Worm (Caenorhabditis elegans) whole organism, young adult: ENCODE results near the gene R144.13.
A peak's percentile ranks its signal among the peaks of the same experiment; 100 is the strongest.

Experiments used
- B0261.1 ChIP-seq: sonication (generic microtip); optimal IDR thresholded peaks from 2 replicates; lab custom pipeline; 2016; ENCODE audit warnings: mild to moderate bottlenecking, missing genetic modification characterization, moderate library complexity, missing compliant biosample characterization
- C17E4.6 ChIP-seq: fragments of 200-800 bp; sonication (Bioruptor generic); IDR thresholded peaks from 2 replicates; pipeline ENCODE4 v1.3.6; 2022; ENCODE audit warnings: missing genetic modification reagents, missing genetic modification characterization, missing compliant biosample characterization
- D2030.7 ChIP-seq: fragments of 200-800 bp; sonication (Bioruptor generic); IDR thresholded peaks from 2 replicates; pipeline ENCODE4 v1.3.6; 2022; ENCODE audit warnings: missing genetic modification reagents, missing genetic modification characterization, missing compliant biosample characterization
- F39B2.1 ChIP-seq: fragments of 200-800 bp; sonication (Bioruptor generic); IDR thresholded peaks from 2 replicates; pipeline ENCODE4 v1.3.6; 2022; ENCODE audit warnings: missing genetic modification reagents, missing genetic modification characterization, missing compliant biosample characterization
- F49E8.2 ChIP-seq: sonication (generic microtip); optimal IDR thresholded peaks from 3 replicates; lab custom pipeline; 2017; ENCODE audit warnings: missing genetic modification characterization, mild to moderate bottlenecking, missing compliant biosample characterization, antibody characterized with exemption, moderate library complexity; ENCODE audit not compliant: insufficient read depth
- F57A8.1 ChIP-seq: fragments of 200-800 bp; sonication (Bioruptor generic); optimal IDR thresholded peaks from 2 replicates; lab custom pipeline; 2018; ENCODE audit warnings: mild to moderate bottlenecking, missing genetic modification characterization, moderate library complexity, missing compliant biosample characterization
- F57C9.4 ChIP-seq: sonication (generic microtip); optimal IDR thresholded peaks from 2 replicates; lab custom pipeline; 2017; ENCODE audit warnings: mild to moderate bottlenecking, missing genetic modification characterization, missing compliant biosample characterization
- K12H6.12 ChIP-seq: fragments of 200-800 bp; sonication (Bioruptor generic); optimal IDR thresholded peaks from 2 replicates; lab custom pipeline; 2018; ENCODE audit warnings: mild to moderate bottlenecking, missing genetic modification characterization, missing compliant biosample characterization
- T07F8.4 ChIP-seq: sonication (generic microtip); optimal IDR thresholded peaks from 2 replicates; lab custom pipeline; 2016; ENCODE audit warnings: mild to moderate bottlenecking, missing genetic modification characterization, moderate library complexity, missing compliant biosample characterization
- Y79H2A.3 ChIP-seq: fragments of 200-800 bp; sonication (Bioruptor generic); conservative IDR thresholded peaks from 2 replicates; pipeline ENCODE4 v1.3.6; 2022; ENCODE audit warnings: missing genetic modification reagents, missing genetic modification characterization, missing compliant biosample characterization
- Y95B8A.8 ChIP-seq: fragments of 200-800 bp; sonication (Bioruptor generic); IDR thresholded peaks from 2 replicates; pipeline ENCODE4 v1.3.6; 2022; ENCODE audit warnings: missing genetic modification reagents, missing genetic modification characterization, missing compliant biosample characterization
- ZK185.1 ChIP-seq: sonication (generic microtip); optimal IDR thresholded peaks from 2 replicates; lab custom pipeline; 2016; ENCODE audit warnings: mild to moderate bottlenecking, missing genetic modification characterization, missing compliant biosample characterization; ENCODE audit not compliant: poor library complexity, severe bottlenecking
- aptf-2 ChIP-seq: fragments of 200-800 bp; sonication (Bioruptor generic); conservative IDR thresholded peaks from 2 replicates; pipeline ENCODE4 v1.3.6; 2022; ENCODE audit warnings: missing genetic modification reagents, missing genetic modification characterization, missing compliant biosample characterization
- attf-5 ChIP-seq: fragments of 200-800 bp; sonication (Bioruptor generic); optimal IDR thresholded peaks from 2 replicates; lab custom pipeline; 2018; ENCODE audit warnings: mild to moderate bottlenecking, missing genetic modification characterization, missing compliant biosample characterization
- bed-1 ChIP-seq: fragments of 200-800 bp; sonication (Bioruptor generic); IDR thresholded peaks from 2 replicates; pipeline ENCODE4 v1.3.6; 2022; ENCODE audit warnings: missing genetic modification reagents, missing genetic modification characterization, missing compliant biosample characterization
- bed-2 ChIP-seq: fragments of 200-800 bp; sonication (Bioruptor generic); IDR thresholded peaks from 2 replicates; pipeline ENCODE4 v1.3.6; 2022; ENCODE audit warnings: missing genetic modification reagents, missing genetic modification characterization, missing compliant biosample characterization
- ceh-91 ChIP-seq: fragments of 200-800 bp; sonication (Bioruptor generic); IDR thresholded peaks from 2 replicates; pipeline ENCODE4 v1.3.6; 2022; ENCODE audit warnings: missing genetic modification reagents, missing genetic modification characterization, missing compliant biosample characterization
- chd-7 ChIP-seq: sonication (generic microtip); optimal IDR thresholded peaks from 2 replicates; lab custom pipeline; 2016; ENCODE audit warnings: mild to moderate bottlenecking, missing genetic modification characterization, moderate library complexity, missing compliant biosample characterization
- dox-1 ChIP-seq: fragments of 200-800 bp; sonication (Bioruptor generic); IDR thresholded peaks from 2 replicates; pipeline ENCODE4 v1.3.6; 2022; ENCODE audit warnings: missing genetic modification reagents, missing genetic modification characterization, missing compliant biosample characterization
- egl-44 ChIP-seq: fragments of 200-800 bp; sonication (Bioruptor generic); IDR thresholded peaks from 2 replicates; pipeline ENCODE4 v1.3.6; 2022; ENCODE audit warnings: missing genetic modification reagents, missing genetic modification characterization, missing compliant biosample characterization
- egrh-3 ChIP-seq: fragments of 200-800 bp; sonication (Bioruptor generic); IDR thresholded peaks from 2 replicates; pipeline ENCODE4 v1.3.6; 2022; ENCODE audit warnings: missing genetic modification reagents, missing genetic modification characterization, missing compliant biosample characterization
- ekl-4 ChIP-seq: fragments of 200-800 bp; sonication (Bioruptor generic); IDR thresholded peaks from 2 replicates; pipeline ENCODE4 v1.3.6; 2022; ENCODE audit warnings: missing genetic modification reagents, missing genetic modification characterization, missing compliant biosample characterization
- fkh-3 ChIP-seq: sonication (generic microtip); optimal IDR thresholded peaks from 2 replicates; lab custom pipeline; 2016; ENCODE audit warnings: mild to moderate bottlenecking, missing genetic modification characterization, missing compliant biosample characterization
- gei-17 ChIP-seq: fragments of 200-800 bp; sonication (Bioruptor generic); optimal IDR thresholded peaks from 2 replicates; lab custom pipeline; 2018; ENCODE audit warnings: mild to moderate bottlenecking, missing genetic modification characterization, missing compliant biosample characterization
- hlh-26 ChIP-seq: fragments of 200-800 bp; sonication (Bioruptor generic); conservative IDR thresholded peaks from 2 replicates; pipeline ENCODE4 v1.3.6; 2022; ENCODE audit warnings: missing genetic modification reagents, missing genetic modification characterization, missing compliant biosample characterization
- hmg-20 ChIP-seq: fragments of 200-800 bp; sonication (Bioruptor generic); IDR thresholded peaks from 2 replicates; pipeline ENCODE4 v1.3.6; 2022; ENCODE audit warnings: missing genetic modification reagents, missing genetic modification characterization, missing compliant biosample characterization
- hrde-1 ChIP-seq: sonication (generic microtip); optimal IDR thresholded peaks from 2 replicates; lab custom pipeline; 2016; ENCODE audit warnings: missing genetic modification characterization, mild to moderate bottlenecking, missing compliant biosample characterization, moderate library complexity, missing genotype, missing genetic modification reagents, borderline replicate concordance
- let-526 ChIP-seq: fragments of 200-800 bp; sonication (Bioruptor generic); IDR thresholded peaks from 2 replicates; pipeline ENCODE4 v1.3.6; 2022; ENCODE audit warnings: missing genetic modification reagents, missing genetic modification characterization, missing compliant biosample characterization
- lin-54 ChIP-seq: fragments of 200-800 bp; sonication (Bioruptor generic); optimal IDR thresholded peaks from 2 replicates; lab custom pipeline; 2018; ENCODE audit warnings: mild to moderate bottlenecking, missing genetic modification characterization, missing compliant biosample characterization
- lir-1 ChIP-seq: fragments of 200-800 bp; sonication (Bioruptor generic); conservative IDR thresholded peaks from 2 replicates; pipeline ENCODE4 v1.3.6; 2022; ENCODE audit warnings: missing genetic modification reagents, missing genetic modification characterization, missing compliant biosample characterization
- lsl-1 ChIP-seq: fragments of 200-800 bp; sonication (Bioruptor generic); optimal IDR thresholded peaks from 2 replicates; lab custom pipeline; 2018; ENCODE audit warnings: mild to moderate bottlenecking, missing genetic modification characterization, moderate library complexity, missing compliant biosample characterization
- mcd-1 ChIP-seq: fragments of 200-800 bp; sonication (Bioruptor generic); IDR thresholded peaks from 2 replicates; pipeline ENCODE4 v1.3.6; 2022; ENCODE audit warnings: missing genetic modification reagents, missing genetic modification characterization, missing compliant biosample characterization
- mel-28 ChIP-seq: sonication (generic microtip); optimal IDR thresholded peaks from 2 replicates; lab custom pipeline; 2016; ENCODE audit warnings: borderline replicate concordance, mild to moderate bottlenecking, missing genetic modification characterization, missing compliant biosample characterization
- mes-4 ChIP-seq: sonication (generic microtip); optimal IDR thresholded peaks from 2 replicates; lab custom pipeline; 2016; ENCODE audit warnings: missing genotype, missing genetic modification characterization, missing compliant biosample characterization
- nfyb-1 ChIP-seq: fragments of 200-800 bp; sonication (Bioruptor generic); IDR thresholded peaks from 2 replicates; pipeline ENCODE4 v1.3.6; 2022; ENCODE audit warnings: missing genetic modification reagents, missing genetic modification characterization, missing compliant biosample characterization
- nhr-80 ChIP-seq: sonication (generic microtip); optimal IDR thresholded peaks from 2 replicates; lab custom pipeline; 2016; ENCODE audit warnings: missing genetic modification characterization, missing compliant biosample characterization
- pbrm-1 ChIP-seq: fragments of 200-800 bp; sonication (Bioruptor generic); IDR thresholded peaks from 2 replicates; pipeline ENCODE4 v1.3.6; 2022; ENCODE audit warnings: missing genetic modification reagents, missing genetic modification characterization, missing compliant biosample characterization
- pha-4 ChIP-seq: fragments of 150-350 bp; sonication (generic microtip); optimal IDR thresholded peaks from 2 replicates; lab custom pipeline; 2014; ENCODE audit warnings: missing biosample characterization, missing genetic modification reagents, missing genetic modification characterization
- repo-1 ChIP-seq: sonication (generic microtip); optimal IDR thresholded peaks from 2 replicates; lab custom pipeline; 2017; ENCODE audit warnings: mild to moderate bottlenecking, missing genetic modification characterization, missing compliant biosample characterization
- sdz-38 ChIP-seq: sonication (generic microtip); optimal IDR thresholded peaks from 2 replicates; lab custom pipeline; 2016; ENCODE audit warnings: missing genotype, missing genetic modification characterization, missing compliant biosample characterization
- snpc-1.1 ChIP-seq: sonication (generic microtip); optimal IDR thresholded peaks from 2 replicates; lab custom pipeline; 2017; ENCODE audit warnings: missing genetic modification characterization, mild to moderate bottlenecking, missing compliant biosample characterization, antibody characterized with exemption, moderate library complexity, missing genotype, missing genetic modification reagents; ENCODE audit not compliant: insufficient read depth
- snpc-1.3 ChIP-seq: sonication (generic microtip); optimal IDR thresholded peaks from 2 replicates; lab custom pipeline; 2017; ENCODE audit warnings: missing genetic modification characterization, mild to moderate bottlenecking, missing compliant biosample characterization, antibody characterized with exemption, moderate library complexity, missing genotype, missing genetic modification reagents; ENCODE audit not compliant: insufficient read depth
- zfh-2 ChIP-seq: fragments of 200-800 bp; sonication (Bioruptor generic); conservative IDR thresholded peaks from 2 replicates; pipeline ENCODE4 v1.3.6; 2022; ENCODE audit warnings: missing genetic modification reagents, missing genetic modification characterization, missing compliant biosample characterization
- ztf-18 ChIP-seq: sonication (generic microtip); optimal IDR thresholded peaks from 2 replicates; lab custom pipeline; 2016; ENCODE audit warnings: missing genotype, mild to moderate bottlenecking, missing genetic modification characterization, missing compliant biosample characterization
- ztf-25 ChIP-seq: fragments of 200-800 bp; sonication (Bioruptor generic); IDR thresholded peaks from 2 replicates; pipeline ENCODE4 v1.3.6; 2022; ENCODE audit warnings: missing genetic modification reagents, missing genetic modification characterization, missing compliant biosample characterization
- ztf-26 ChIP-seq: sonication (generic microtip); optimal IDR thresholded peaks from 2 replicates; lab custom pipeline; 2017; ENCODE audit warnings: missing genetic modification characterization, missing compliant biosample characterization
- ztf-3 ChIP-seq: fragments of 200-800 bp; sonication (Bioruptor generic); optimal IDR thresholded peaks from 2 replicates; lab custom pipeline; 2018; ENCODE audit warnings: mild to moderate bottlenecking, missing genetic modification characterization, missing compliant biosample characterization

The R144.13 gene

DNA sequence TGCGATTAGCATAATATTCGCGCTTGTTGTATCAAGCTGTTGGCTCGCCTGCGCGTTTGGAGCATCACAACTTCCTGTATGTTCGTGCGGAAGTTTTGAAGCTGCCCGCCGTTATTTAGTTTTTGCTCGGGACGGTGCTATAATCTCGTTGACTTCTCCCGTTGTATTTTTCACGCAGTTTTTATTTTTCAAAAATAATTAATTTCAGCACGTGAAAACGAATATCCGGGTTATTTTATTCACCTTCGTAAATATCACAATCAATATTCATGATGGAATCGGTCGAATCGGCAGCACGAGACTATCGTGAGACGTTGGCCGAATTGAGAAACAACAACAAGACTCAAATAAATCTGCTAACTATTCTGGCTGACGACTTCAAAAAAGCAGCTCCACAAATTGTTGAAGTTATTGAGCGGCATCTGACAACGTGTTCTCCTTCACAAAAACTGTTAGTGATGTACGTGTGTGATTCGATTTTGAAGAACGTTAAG lies 2.1 kb downstream of the R144.13 start (continued):
- TF ChIP-seq ztf-25 (no peak), hlh-26 (GFP tag; lab: Robert Waterston, UW) (no peak), nhr-80 (peak; percentile 9), ztf-26 (tag; lab: Kevin White, UChicago) (peak; percentile 66), egrh-3 (GFP tag; lab: Robert Waterston, UW) (no peak), bed-1 (GFP tag; lab: Robert Waterston, UW) (no peak), D2030.7 (GFP tag; lab: Robert Waterston, UW) (peak; percentile 55), zfh-2 (GFP tag; lab: Robert Waterston, UW) (no peak), attf-5 (no peak), C17E4.6 (GFP tag; lab: Robert Waterston, UW) (no peak), B0261.1 (peak; percentile 19), lir-1 (GFP tag; lab: Robert Waterston, UW) (peak; percentile 55; the same call in 1 of the 2 replicates), snpc-1.3 (tag; lab: Kevin White, UChicago) (no peak), aptf-2 (no peak), chd-7 (tag; lab: Kevin White, UChicago) (peak; percentile 27), lin-54 (GFP tag; lab: Kevin White, UChicago) (peak; percentile 52), hmg-20 (GFP tag; lab: Robert Waterston, UW) (0 out of 2 replicates have a peak, but pooled peaks have one; percentile 5), F57C9.4 (tag; lab: Kevin White, UChicago) (no peak), bed-2 (GFP tag; lab: Robert Waterston, UW) (no peak), egl-44 (GFP tag; lab: Robert Waterston, UW) (no peak; the same call in 1 of the 2 replicates), F49E8.2 (tag; lab: Kevin White, UChicago) (no peak), snpc-1.1 (no peak), ZK185.1 (tag; lab: Kevin White, UChicago) (no peak), mcd-1 (GFP tag; lab: Robert Waterston, UW) (peak; percentile 50; the same call in 1 of the 2 replicates), Y95B8A.8 (GFP tag; lab: Robert Waterston, UW) (peak; percentile 84), mel-28 (tag; lab: Kevin White, UChicago) (peak; percentile 37), F57A8.1 (GFP tag; lab: Kevin White, UChicago) (no peak), ztf-3 (no peak), pha-4 (tag; lab: Kevin White, UChicago) (peak; percentile 2), Y79H2A.3 (peak; percentile 67; the same call in 1 of the 2 replicates), T07F8.4 (tag; lab: Kevin White, UChicago) (peak; percentile 5), dox-1 (GFP tag; lab: Robert Waterston, UW) (peak; percentile 66), sdz-38 (no peak), lsl-1 (GFP tag; lab: Kevin White, UChicago) (peak; percentile 14), nfyb-1 (GFP tag; lab: Robert Waterston, UW) (0 out of 2 replicates have a peak, but pooled peaks have one; percentile 65), ztf-18 (tag; lab: Kevin White, UChicago) (no peak), repo-1 (tag; lab: Kevin White, UChicago) (peak; percentile 62), mes-4 (tag; lab: Kevin White, UChicago) (no peak), gei-17 (GFP tag; lab: Kevin White, UChicago) (peak; percentile 7), hrde-1 (tag; lab: Kevin White, UChicago) (peak; percentile 58), let-526 (GFP tag; lab: Robert Waterston, UW) (no peak), ceh-91 (GFP tag; lab: Robert Waterston, UW) (0 out of 2 replicates have a peak, but pooled peaks have one; percentile 24), F39B2.1 (0 out of 2 replicates have a peak, but pooled peaks have one; percentile 58), K12H6.12 (tag; lab: Kevin White, UChicago) (no peak), fkh-3 (no peak), pbrm-1 (GFP tag; lab: Robert Waterston, UW) (peak; percentile 45; the same call in 1 of the 2 replicates), ekl-4 (GFP tag; lab: Robert Waterston, UW) (peak; percentile 51; the same call in 1 of the 2 replicates)
